Fruit fly (Drosophila melanogaster): ENCODE data around the gene Ag5r2.
A peak's percentile ranks its signal among the peaks of the same experiment; 100 is the strongest.

Ag5r2 gene

dm6 chrX:14749086-14749874, 34.6 kb downstream of the Ag5r2 start, which contains the start of gene NetB (continued):
- TF ChIP-seq CG14667 (GFP tag; IDR thresholded peaks at IDR 0.05) (no peak), Med (GFP tag) (peak; percentile 78), CG17568 (GFP tag; optimal IDR thresholded peaks at IDR 0.05) (no peak), H2.0 (GFP tag; IDR thresholded peaks at IDR 0.05) (no peak), sd (tag; optimal IDR thresholded peaks at IDR 0.05) (no peak), ranshi (GFP tag; IDR thresholded peaks at IDR 0.05) (no peak), fu2 (GFP tag; optimal IDR thresholded peaks at IDR 0.05) (no peak), PHDP (tag; optimal IDR thresholded peaks at IDR 0.05) (no peak), cad (GFP tag; optimal IDR thresholded peaks at IDR 0.05) (no peak), tx (GFP tag; optimal IDR thresholded peaks at IDR 0.05) (no peak), CG18476 (GFP tag; optimal IDR thresholded peaks at IDR 0.05) (no peak), CG12071 (GFP tag; optimal IDR thresholded peaks at IDR 0.05) (peak; percentile 24), CG8359 (GFP tag; optimal IDR thresholded peaks at IDR 0.05; ENCODE audit: borderline replicate concordance) (peak; percentile 98), ham (GFP tag; IDR thresholded peaks at IDR 0.05) (no peak), pros (GFP tag; optimal IDR thresholded peaks at IDR 0.05) (no peak), Neu2 (GFP tag; optimal IDR thresholded peaks at IDR 0.05; ENCODE audit: borderline replicate concordance) (no peak), H15 (GFP tag; IDR thresholded peaks at IDR 0.05) (no peak), bigmax (GFP tag; optimal IDR thresholded peaks at IDR 0.05) (no peak), ERR (GFP tag; optimal IDR thresholded peaks at IDR 0.05) (no peak), HLH4C (GFP tag; IDR thresholded peaks at IDR 0.05; ENCODE audit: partially characterized antibody) (0 out of 3 replicates have a peak, but pooled peaks have one; percentile 27), Dref (GFP tag; IDR thresholded peaks at IDR 0.05) (no peak), CG2199 (GFP tag; IDR thresholded peaks at IDR 0.05) (peak; percentile 85; the same call in 2 of the 3 replicates), Opbp (GFP tag; IDR thresholded peaks at IDR 0.05; ENCODE audit: partially characterized antibody) (0 out of 3 replicates have a peak, but pooled peaks have one; percentile 23), CG1603 (tag; optimal IDR thresholded peaks at IDR 0.05) (peak; percentile 2), CG7357 (GFP tag; IDR thresholded peaks at IDR 0.05) (no peak), jumu (GFP tag; optimal IDR thresholded peaks at IDR 0.05) (no peak), Bdp1 (GFP tag; optimal IDR thresholded peaks at IDR 0.05) (no peak), CG11504 (tag; optimal IDR thresholded peaks at IDR 0.05) (peak; percentile 100), MBD-R2 (GFP tag; IDR thresholded peaks at IDR 0.05) (no peak), CG14710 (tag; optimal IDR thresholded peaks at IDR 0.05) (no peak), CG17385 (GFP tag; optimal IDR thresholded peaks at IDR 0.05) (peak; percentile 2), seq (GFP tag; IDR thresholded peaks at IDR 0.05) (no peak), Mad (GFP tag; optimal IDR thresholded peaks at IDR 0.05) (no peak), hth (optimal IDR thresholded peaks at IDR 0.05) (no peak), Hr78 (GFP tag; optimal IDR thresholded peaks at IDR 0.05) (no peak), p53 (GFP tag; optimal IDR thresholded peaks at IDR 0.05) (no peak), pfk (GFP tag; optimal IDR thresholded peaks at IDR 0.05) (peak; percentile 25), Stat92E (GFP tag; optimal IDR thresholded peaks at IDR 0.05) (no peak), CG3847 (GFP tag; IDR thresholded peaks at IDR 0.05) (no peak), ewg (GFP tag; optimal IDR thresholded peaks at IDR 0.05) (no peak), CG2116 (GFP tag; optimal IDR thresholded peaks at IDR 0.05) (no peak), TFAM (GFP tag; optimal IDR thresholded peaks at IDR 0.05) (no peak), cas (GFP tag; IDR thresholded peaks at IDR 0.05) (no peak), CG14965 (GFP tag; optimal IDR thresholded peaks at IDR 0.05; ENCODE audit: borderline replicate concordance) (no peak), grau (tag; optimal IDR thresholded peaks at IDR 0.05) (no peak), rib (GFP tag; IDR thresholded peaks at IDR 0.05) (no peak), mirr (GFP tag; optimal IDR thresholded peaks at IDR 0.05) (no peak), Scr (GFP tag; IDR thresholded peaks at IDR 0.05; ENCODE audit: partially characterized antibody) (peak; percentile 29), slou (GFP tag; optimal IDR thresholded peaks at IDR 0.05) (no peak)
